Worm (Caenorhabditis elegans) whole organism, midembryonic: ENCODE data around the gene prdm-14.

ENCODE experiments used
- T22C8.4 ChIP-seq: fragments of 200-800 bp; sonication (Bioruptor generic); IDR thresholded peaks from 2 replicates; pipeline ENCODE4 v1.3.6; 2022; ENCODE audit warnings: missing genetic modification characterization, missing compliant biosample characterization
- cog-1 ChIP-seq: sonication (generic microtip); optimal IDR thresholded peaks from 2 replicates; lab custom pipeline; 2016; ENCODE audit warnings: missing genetic modification characterization, missing compliant biosample characterization
- flt-1 ChIP-seq: fragments of 200-800 bp; sonication (Bioruptor generic); IDR thresholded peaks from 2 replicates; pipeline ENCODE4 v1.3.6; 2022; ENCODE audit warnings: missing genetic modification characterization, missing compliant biosample characterization
- klf-2 ChIP-seq: fragments of 200-800 bp; sonication (Bioruptor generic); conservative IDR thresholded peaks from 2 replicates; pipeline ENCODE4 v1.3.6; 2022; ENCODE audit warnings: missing genetic modification reagents, missing genetic modification characterization, missing compliant biosample characterization
- med-1 ChIP-seq: sonication (generic microtip); optimal IDR thresholded peaks from 2 replicates; lab custom pipeline; 2017; ENCODE audit warnings: missing genetic modification characterization, mild to moderate bottlenecking, missing compliant biosample characterization, antibody characterized with exemption, missing genetic modification reagents; ENCODE audit not compliant: insufficient read depth
- ref-1 ChIP-seq: fragments of 200-800 bp; sonication (Bioruptor generic); conservative IDR thresholded peaks from 2 replicates; pipeline ENCODE4 v1.3.6; 2022; ENCODE audit warnings: missing genetic modification reagents, missing genetic modification characterization, missing compliant biosample characterization
- tab-1 ChIP-seq: fragments of 200-800 bp; sonication (Bioruptor generic); IDR thresholded peaks from 2 replicates; pipeline ENCODE4 v1.3.6; 2022; ENCODE audit warnings: missing genetic modification characterization, missing compliant biosample characterization
- ztf-23 ChIP-seq: fragments of 200-800 bp; sonication (Bioruptor generic); IDR thresholded peaks from 2 replicates; pipeline ENCODE4 v1.3.6; 2022; ENCODE audit warnings: missing genetic modification reagents, missing genetic modification characterization, missing compliant biosample characterization
- ztf-29 ChIP-seq: fragments of 200-800 bp; sonication (Bioruptor generic); IDR thresholded peaks from 2 replicates; pipeline ENCODE4 v1.3.6; 2022; ENCODE audit warnings: missing genetic modification reagents, missing genetic modification characterization, missing compliant biosample characterization

Gene prdm-14

DNA sequence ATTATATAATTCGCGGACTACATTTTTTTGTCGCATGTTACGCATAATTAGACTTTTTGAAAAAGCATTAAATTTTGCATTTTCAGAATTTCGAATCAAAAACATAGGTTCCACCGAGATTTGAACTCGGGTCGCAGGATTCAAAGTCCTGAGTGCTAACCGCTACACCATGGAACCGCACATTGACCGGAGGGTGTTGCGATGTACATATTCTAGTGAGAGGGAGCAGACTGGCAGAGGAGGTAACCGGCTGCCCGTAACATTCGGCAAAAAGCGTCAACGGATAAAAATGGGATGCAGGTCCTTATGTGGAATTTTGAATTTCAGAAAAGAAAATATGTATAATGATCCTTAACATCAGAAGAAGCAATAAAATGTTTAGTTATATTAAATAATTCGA, 32.1 kb downstream of the prdm-14 start:
- no peak for TF ChIP-seq cog-1 (tag; lab: Kevin White, UChicago)
- TF ChIP-seq ztf-29 (GFP tag; lab: Robert Waterston, UW), result peak; percentile 61; the same call in 1 of the 2 replicates
- TF ChIP-seq ref-1 (GFP tag; lab: Robert Waterston, UW), result peak; percentile 75
- TF ChIP-seq ztf-23 (GFP tag; lab: Robert Waterston, UW), result peak; percentile 81
- peak; percentile 93 for TF ChIP-seq flt-1
- TF ChIP-seq klf-2, result peak; percentile 74
- TF ChIP-seq med-1, result no peak
- peak; percentile 74 for TF ChIP-seq T22C8.4 (GFP tag; lab: Robert Waterston, UW)
- TF ChIP-seq tab-1, result peak; percentile 86; the same call in 1 of the 2 replicates

- TF ChIP-seq cog-1 (tag; lab: Kevin White, UChicago) (no peak), ref-1 (GFP tag; lab: Robert Waterston, UW) (no peak), flt-1 (no peak), med-1 (no peak), tab-1 (no peak), ztf-29 (GFP tag; lab: Robert Waterston, UW) (no peak), T22C8.4 (GFP tag; lab: Robert Waterston, UW) (no peak), klf-2 (no peak), ztf-23 (GFP tag; lab: Robert Waterston, UW) (no peak)
These were observed 35.2 kb downstream of the prdm-14 start for ce11 chrX:9081212-9081611.

ce11 chrX:9082646-9083045, 36.6 kb downstream of the prdm-14 start, which contains the start of gene ajm-1:
Gene ajm-1, plus strand, starts transcription at chrX:9082946.
- TF ChIP-seq klf-2 (no peak), tab-1 (no peak), cog-1 (tag; lab: Kevin White, UChicago) (no peak), ztf-29 (GFP tag; lab: Robert Waterston, UW) (no peak), med-1 (no peak), T22C8.4 (GFP tag; lab: Robert Waterston, UW) (no peak), flt-1 (no peak), ref-1 (GFP tag; lab: Robert Waterston, UW) (no peak)

DNA sequence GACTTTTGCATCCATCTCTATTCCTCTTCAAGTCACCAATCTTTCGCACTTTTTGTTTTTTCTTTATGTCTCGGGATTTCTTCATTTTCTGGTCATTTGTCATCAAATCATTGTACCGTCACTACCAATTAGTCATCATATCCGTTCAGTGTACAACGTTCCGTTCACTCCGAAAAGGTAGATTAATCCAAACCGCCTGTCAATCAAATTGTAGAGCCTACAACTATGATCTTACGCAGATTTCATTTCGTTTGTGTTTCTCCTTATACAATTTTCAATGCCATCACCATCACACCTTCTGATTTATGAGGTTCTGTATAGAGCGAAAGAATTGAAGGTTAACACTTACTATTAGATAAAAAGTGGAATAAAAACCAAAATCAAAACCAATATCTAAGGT, 39.9 kb downstream of the prdm-14 start:
- TF ChIP-seq ztf-29 (GFP tag; lab: Robert Waterston, UW) (no peak), flt-1 (no peak), ztf-23 (GFP tag; lab: Robert Waterston, UW) (no peak), cog-1 (tag; lab: Kevin White, UChicago) (no peak), T22C8.4 (GFP tag; lab: Robert Waterston, UW) (no peak), ref-1 (GFP tag; lab: Robert Waterston, UW) (no peak), med-1 (no peak), klf-2 (no peak), tab-1 (no peak)

- no peak for TF ChIP-seq ztf-29 (GFP tag; lab: Robert Waterston, UW)
- no peak for TF ChIP-seq ztf-23 (GFP tag; lab: Robert Waterston, UW)
- no peak for TF ChIP-seq flt-1
- no peak for TF ChIP-seq ref-1 (GFP tag; lab: Robert Waterston, UW)
These were observed 42.6 kb downstream of the prdm-14 start for ce11 chrX:9088620-9089019.

- TF ChIP-seq klf-2, result no peak
- TF ChIP-seq flt-1, result 0 out of 2 replicates have a peak, but pooled peaks have one; percentile 8
- no peak for TF ChIP-seq cog-1 (tag; lab: Kevin White, UChicago)
- TF ChIP-seq ref-1 (GFP tag; lab: Robert Waterston, UW), result no peak
- no peak for TF ChIP-seq T22C8.4 (GFP tag; lab: Robert Waterston, UW)
- TF ChIP-seq ztf-23 (GFP tag; lab: Robert Waterston, UW), result no peak
- 0 out of 2 replicates have a peak, but pooled peaks have one; percentile 16 for TF ChIP-seq tab-1
- TF ChIP-seq ztf-29 (GFP tag; lab: Robert Waterston, UW), result no peak
- no peak for TF ChIP-seq med-1
These were observed 43.5 kb downstream of the prdm-14 start for ce11 chrX:9089536-9089935.

DNA sequence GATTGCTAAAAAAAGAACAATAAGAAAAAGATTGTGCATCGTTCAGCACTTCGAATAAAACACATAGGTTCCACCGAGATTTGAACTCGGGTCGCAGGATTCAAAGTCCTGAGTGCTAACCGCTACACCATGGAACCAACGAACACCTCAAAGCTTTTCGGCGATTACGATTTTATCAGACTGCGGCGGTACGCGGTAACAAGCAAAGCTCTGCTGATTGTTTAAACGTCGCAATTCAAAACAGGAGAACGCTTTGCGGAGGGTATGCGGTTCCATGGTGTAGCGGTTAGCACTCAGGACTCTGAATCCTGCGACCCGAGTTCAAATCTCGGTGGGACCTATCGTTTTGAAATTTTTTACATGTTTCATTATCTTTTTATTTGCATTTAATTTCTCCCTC, 44.5 kb downstream of the prdm-14 start:
- peak; percentile 57; the same call in 1 of the 2 replicates for TF ChIP-seq tab-1

- TF ChIP-seq cog-1 (tag; lab: Kevin White, UChicago), result no peak
- TF ChIP-seq T22C8.4 (GFP tag; lab: Robert Waterston, UW), result peak; percentile 53
- TF ChIP-seq klf-2, result peak; percentile 67
- peak; percentile 81 for TF ChIP-seq flt-1
- no peak; the same call in 1 of the 2 replicates for TF ChIP-seq tab-1
- peak; percentile 76 for TF ChIP-seq ztf-23 (GFP tag; lab: Robert Waterston, UW)
- TF ChIP-seq ref-1 (GFP tag; lab: Robert Waterston, UW), result no peak
- peak; percentile 13 for TF ChIP-seq med-1
- 0 out of 2 replicates have a peak, but pooled peaks have one; percentile 24 for TF ChIP-seq ztf-29 (GFP tag; lab: Robert Waterston, UW)
These were observed 45.4 kb downstream of the prdm-14 start for ce11 chrX:9091380-9091779.

ce11 chrX:9091873-9092272, 45.9 kb downstream of the prdm-14 start:
- TF ChIP-seq flt-1 (no peak), ztf-23 (GFP tag; lab: Robert Waterston, UW) (no peak)

DNA sequence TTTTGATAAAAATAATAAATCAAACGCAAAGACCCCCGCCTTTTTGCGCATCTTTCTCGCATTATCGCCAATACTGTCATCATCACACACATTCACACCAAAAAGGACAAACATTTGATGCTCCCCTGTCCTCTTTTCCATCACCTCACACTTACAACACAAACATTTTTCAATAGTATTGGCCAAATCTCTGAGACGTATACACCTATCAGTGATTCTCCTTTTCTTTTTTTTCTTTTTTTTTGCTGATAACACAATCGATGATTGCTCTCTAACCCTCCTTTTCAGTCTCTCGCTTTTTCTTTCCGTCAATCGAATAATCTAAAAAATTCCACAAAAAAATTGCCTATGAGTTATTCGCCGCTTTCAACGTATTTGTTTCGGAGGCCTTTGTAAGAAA, 50.8 kb downstream of the prdm-14 start:
- TF ChIP-seq ztf-23 (GFP tag; lab: Robert Waterston, UW), result no peak
- TF ChIP-seq ref-1 (GFP tag; lab: Robert Waterston, UW), result no peak
- TF ChIP-seq tab-1, result no peak
- no peak for TF ChIP-seq ztf-29 (GFP tag; lab: Robert Waterston, UW)
- no peak for TF ChIP-seq T22C8.4 (GFP tag; lab: Robert Waterston, UW)
- TF ChIP-seq klf-2, result no peak
- no peak for TF ChIP-seq flt-1
- no peak for TF ChIP-seq med-1
- no peak for TF ChIP-seq cog-1 (tag; lab: Kevin White, UChicago)
